Worm (Caenorhabditis elegans): ENCODE results near the gene R13D11.3.

- TF ChIP-seq athp-1 (tag; optimal IDR thresholded peaks at IDR 0.05), result no peak
- TF ChIP-seq F49E8.2 (tag; optimal IDR thresholded peaks at IDR 0.05; ENCODE audit: insufficient read depth), result no peak
- no peak for TF ChIP-seq nfya-1 (tag; optimal IDR thresholded peaks at IDR 0.05; ENCODE audit: borderline replicate concordance, insufficient read depth)
- no peak for TF ChIP-seq dpff-1 (tag; optimal IDR thresholded peaks at IDR 0.05)
- TF ChIP-seq mel-28 (tag; optimal IDR thresholded peaks at IDR 0.05; ENCODE audit: borderline replicate concordance), result no peak
- no peak for TF ChIP-seq repo-1 (tag; optimal IDR thresholded peaks at IDR 0.05)
- no peak for TF ChIP-seq B0336.3 (GFP tag; IDR thresholded peaks at IDR 0.05)
Observed at ce11 chrV:826097-826496, 11.3 kb downstream of the R13D11.3 start, which contains the start of gene F41H8.2.
